Worm (Caenorhabditis elegans): ENCODE results near the gene hpo-6.

hpo-6 gene

DNA sequence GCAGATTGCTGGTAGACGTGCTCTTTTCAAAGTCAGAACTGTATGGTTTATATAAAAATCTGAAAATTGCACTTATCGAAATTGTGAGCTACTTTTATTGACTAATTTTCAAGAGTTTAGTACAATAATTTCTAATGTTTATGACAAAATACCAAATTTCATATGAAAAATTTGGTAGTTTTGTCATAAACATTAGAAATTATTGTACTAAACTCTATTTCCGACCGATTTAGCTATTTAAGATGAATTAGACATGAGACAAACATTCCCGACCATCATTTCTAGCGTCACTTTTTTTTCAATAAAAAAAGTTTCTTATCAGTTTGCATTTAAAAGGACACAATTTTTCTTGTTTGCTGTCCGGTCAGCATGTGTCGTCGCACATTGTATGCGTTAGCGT lies 11.4 kb upstream of the hpo-6 start, which contains the start of gene tag-244:
TSS of gene tag-244 (plus strand) at position 301 of the 400 bp plus-strand sequence.
- TF ChIP-seq tbx-2 (tag; optimal IDR thresholded peaks at IDR 0.05), result no peak

DNA sequence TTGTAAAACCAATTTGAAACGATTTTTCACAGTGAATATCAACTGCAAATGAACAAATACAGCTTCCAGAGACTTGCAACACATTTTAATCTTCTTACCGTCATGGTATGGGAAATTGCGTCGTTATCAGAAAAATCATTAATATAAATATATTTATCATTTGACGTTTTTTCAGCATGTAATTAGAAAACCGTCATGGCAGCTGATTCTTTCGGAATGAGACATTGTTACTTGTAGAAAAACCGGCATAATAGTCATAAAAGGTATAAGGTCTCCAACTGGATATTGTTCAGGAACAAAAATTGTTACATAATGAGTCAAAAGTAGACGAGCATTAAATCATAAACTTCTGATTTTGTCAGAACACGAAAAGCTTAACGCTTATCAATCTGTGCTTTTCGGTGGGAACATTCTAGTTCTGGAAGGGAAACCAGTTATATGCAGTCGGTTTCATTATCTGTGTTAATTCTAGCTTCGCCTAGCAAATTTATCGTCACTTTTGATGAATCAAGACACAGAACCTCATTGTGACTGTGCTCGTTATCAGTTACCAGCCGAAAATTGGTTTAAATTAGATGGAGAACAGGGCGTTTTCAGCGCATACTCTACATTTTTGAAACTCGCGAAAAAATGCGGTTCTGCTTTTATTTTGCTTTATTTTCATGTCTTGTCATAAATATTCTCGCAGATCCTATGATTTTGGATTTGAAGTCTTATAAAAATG lies 8.6 kb upstream of the hpo-6 start, which contains the start of gene C34H4.2:
TSS of gene C34H4.2 (plus strand) at position 558 of the 724 bp plus-strand sequence.
- TF ChIP-seq elt-3 (tag; optimal IDR thresholded peaks at IDR 0.05) (no peak), lsy-2 (tag; optimal IDR thresholded peaks at IDR 0.05) (no peak), efl-1 (optimal IDR thresholded peaks at IDR 0.05) (no peak), efl-1 (GFP tag; optimal IDR thresholded peaks at IDR 0.05 in 1 of 2) (peak in 1 of 2 experiments; percentile 11), elt-2 (tag; optimal IDR thresholded peaks at IDR 0.05) (peak; percentile 35)

DNA sequence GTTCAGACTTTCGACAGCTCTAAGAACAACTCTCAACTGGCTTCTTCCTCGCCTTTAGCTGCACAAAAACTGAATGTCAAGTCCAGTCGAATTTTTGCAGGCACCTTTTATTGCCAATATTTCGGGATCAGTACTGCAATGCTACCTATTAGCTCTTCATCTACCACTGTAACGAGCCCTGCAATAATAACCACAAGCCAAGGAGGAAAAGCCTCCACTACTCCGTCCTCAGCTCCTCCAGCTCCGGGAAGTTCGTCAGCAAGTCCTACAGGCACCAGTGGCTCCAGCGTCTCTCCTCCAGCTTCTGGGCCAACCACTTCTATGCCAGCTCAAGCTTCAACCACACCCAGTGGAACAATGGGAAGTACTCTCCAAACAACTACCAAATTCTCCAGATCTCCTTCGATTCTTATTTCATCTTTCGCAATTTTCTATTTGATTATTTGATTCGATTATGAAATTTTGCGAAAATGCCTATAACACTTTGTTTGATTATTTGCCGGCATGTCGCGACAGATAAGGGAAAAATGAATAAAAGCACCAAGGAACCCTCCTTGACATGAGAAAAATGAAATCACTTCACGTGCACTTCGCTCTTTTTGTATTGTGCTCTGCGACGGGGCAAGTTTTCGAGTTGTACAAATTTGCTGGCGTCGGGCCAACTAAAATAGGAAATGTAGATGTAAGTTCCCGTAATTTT lies 6.8 kb upstream of the hpo-6 start, which contains the start of gene C34H4.1:
TSS of gene C34H4.1 (plus strand) at position 559 of the 700 bp plus-strand sequence.
- TF ChIP-seq mab-9 (GFP tag; IDR thresholded peaks at IDR 0.05) (no peak), hpl-2 (GFP tag; optimal IDR thresholded peaks at IDR 0.05) (no peak), efl-1 (optimal IDR thresholded peaks at IDR 0.05) (no peak), efl-1 (GFP tag; optimal IDR thresholded peaks at IDR 0.05 in 1 of 2) (peak in 1 of 2 experiments; percentile 58), alr-1 (tag; optimal IDR thresholded peaks at IDR 0.05; ENCODE audit: borderline replicate concordance) (no peak), irx-1 (tag; optimal IDR thresholded peaks at IDR 0.05) (no peak), elt-2 (tag; optimal IDR thresholded peaks at IDR 0.05) (peak; percentile 31), Y116A8C.19 (tag; optimal IDR thresholded peaks at IDR 0.05; ENCODE audit: borderline replicate concordance) (no peak), ceh-82 (tag; optimal IDR thresholded peaks at IDR 0.05) (no peak), elt-3 (tag; optimal IDR thresholded peaks at IDR 0.05) (no peak), ceh-8 (GFP tag; optimal IDR thresholded peaks at IDR 0.05) (no peak)

DNA sequence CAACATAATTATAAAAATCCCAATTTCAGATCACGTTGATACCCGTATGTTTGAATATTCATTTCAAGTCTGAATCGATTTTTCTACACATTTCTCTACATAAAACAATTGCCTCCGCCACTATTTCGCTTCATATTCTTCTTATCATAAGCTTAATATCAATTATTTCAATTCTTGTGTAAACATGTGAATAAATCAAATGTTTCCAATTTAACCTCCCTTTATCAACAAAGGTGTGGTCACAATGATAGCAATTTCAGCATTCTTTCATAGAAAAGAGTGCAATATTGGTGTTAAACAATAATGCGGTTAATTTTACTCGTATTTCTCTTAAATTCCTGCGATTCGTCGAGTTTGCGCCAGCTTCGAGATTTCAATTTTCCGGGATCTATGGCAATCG lies 2.1 kb upstream of the hpo-6 start, which contains the start of gene Y41D4B.17:
TSS of gene Y41D4B.17 (plus strand) at position 174 of the 400 bp plus-strand sequence.
- TF ChIP-seq lin-39 (tag; optimal IDR thresholded peaks at IDR 0.05) (no peak), blmp-1 (tag; optimal IDR thresholded peaks at IDR 0.05) (no peak), mdl-1 (tag; optimal IDR thresholded peaks at IDR 0.05) (no peak), elt-2 (tag; optimal IDR thresholded peaks at IDR 0.05) (peak; percentile 75), ces-1 (GFP tag; optimal IDR thresholded peaks at IDR 0.05) (no peak), nhr-90 (tag; optimal IDR thresholded peaks at IDR 0.05; ENCODE audit: poor library complexity) (peak; percentile 7), lin-35 (GFP tag; optimal IDR thresholded peaks at IDR 0.05) (peak in 1 of 2 experiments; percentile 1), unc-62 (GFP tag; optimal IDR thresholded peaks at IDR 0.05) (no peak)

DNA sequence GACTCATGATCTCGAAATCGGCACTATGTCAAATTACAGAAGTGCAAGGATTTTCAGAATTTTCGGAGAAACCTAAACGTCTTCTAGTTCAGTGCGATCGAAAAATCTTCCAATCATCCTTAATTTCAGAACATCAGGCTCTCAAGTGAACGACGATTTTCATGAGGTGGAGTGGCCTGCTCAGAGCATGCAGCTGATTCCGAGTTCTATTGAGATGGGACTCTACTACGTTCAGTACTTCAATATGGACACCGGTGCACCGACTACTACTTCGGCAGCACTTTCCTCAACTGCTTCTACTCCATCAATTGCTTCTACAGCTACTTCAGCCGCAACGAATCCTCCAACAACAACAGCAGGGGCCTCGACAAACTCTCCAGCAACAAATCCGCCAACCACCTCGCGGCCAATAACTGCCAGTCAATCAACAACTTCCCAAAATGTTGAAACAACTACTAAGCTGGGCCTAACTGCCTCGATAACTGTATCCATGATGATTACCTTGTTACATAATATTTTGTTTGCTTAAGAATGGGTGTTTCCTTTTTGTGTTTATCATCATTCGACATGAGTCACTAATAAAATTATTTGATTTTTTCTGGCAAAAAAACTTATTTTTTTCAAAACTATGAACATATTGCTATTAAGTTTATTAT lies 1.6 kb downstream of the hpo-6 start, which contains the start of gene Y41D4B.15:
TSS of gene Y41D4B.15 (plus strand) at position 606 of the 656 bp plus-strand sequence.
- no peak for TF ChIP-seq rnt-1 (tag; optimal IDR thresholded peaks at IDR 0.05)
- no peak for TF ChIP-seq dsc-1 (tag; optimal IDR thresholded peaks at IDR 0.05)
- no peak for TF ChIP-seq tbx-2 (tag; optimal IDR thresholded peaks at IDR 0.05)
- TF ChIP-seq unc-130 (tag; optimal IDR thresholded peaks at IDR 0.05), result no peak
- no peak for TF ChIP-seq grh-1 (GFP tag; IDR thresholded peaks at IDR 0.05)
- TF ChIP-seq sup-37 (GFP tag; optimal IDR thresholded peaks at IDR 0.05), result no peak

DNA sequence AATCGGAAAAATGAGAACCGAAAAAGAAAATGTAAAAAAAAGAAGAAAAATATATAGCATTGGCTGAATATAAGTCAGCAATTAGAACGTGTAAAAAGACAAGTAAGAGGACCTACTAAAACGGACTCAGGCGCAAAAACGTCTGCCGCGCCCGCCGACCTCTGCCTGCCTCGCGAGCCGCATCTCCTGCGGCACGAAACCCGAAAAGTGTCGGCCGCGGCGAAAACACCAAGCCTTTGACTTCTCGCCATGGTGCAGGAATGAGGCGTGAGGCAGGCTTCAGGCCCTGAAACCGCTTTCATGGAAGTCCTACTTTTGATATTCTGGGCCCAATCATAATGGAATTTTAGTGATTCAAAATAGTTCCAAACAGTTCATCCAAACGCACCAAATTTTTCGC lies 3.7 kb downstream of the hpo-6 start:
- TF ChIP-seq egl-27 (tag; optimal IDR thresholded peaks at IDR 0.05), result no peak
- TF ChIP-seq F16B12.6 (tag; optimal IDR thresholded peaks at IDR 0.05), result no peak
- TF ChIP-seq lin-14 (GFP tag; optimal IDR thresholded peaks at IDR 0.05), result no peak
- no peak for TF ChIP-seq lir-3 (tag; optimal IDR thresholded peaks at IDR 0.05; ENCODE audit: poor library complexity)
- no peak for TF ChIP-seq fkh-4 (tag; optimal IDR thresholded peaks at IDR 0.05; ENCODE audit: borderline replicate concordance)
- no peak for TF ChIP-seq tbx-2 (tag; optimal IDR thresholded peaks at IDR 0.05)
- TF ChIP-seq blmp-1 (tag; optimal IDR thresholded peaks at IDR 0.05), result no peak
- TF ChIP-seq mep-1 (tag; optimal IDR thresholded peaks at IDR 0.05), result no peak

All from whole organism, L1 larva.